Fruit fly (Drosophila melanogaster) whole organism: ENCODE results near the gene CG14881.

ENCODE experiments used
- Dll ChIP-seq: fragments of >200 bp; optimal IDR thresholded peaks from 2 replicates; lab custom pipeline; 2017
- EcR ChIP-seq, 2 experiments: fragments of >200 bp; optimal IDR thresholded peaks; 2 replicates each; lab custom pipeline; 2017; ENCODE audit warnings: missing biosample characterization in 2 of 2, missing genetic modification characterization in 2 of 2, missing genetic modification reagents in 2 of 2
- psq ChIP-seq: fragments of >200 bp; optimal IDR thresholded peaks from 2 replicates; lab custom pipeline; 2017

DNA sequence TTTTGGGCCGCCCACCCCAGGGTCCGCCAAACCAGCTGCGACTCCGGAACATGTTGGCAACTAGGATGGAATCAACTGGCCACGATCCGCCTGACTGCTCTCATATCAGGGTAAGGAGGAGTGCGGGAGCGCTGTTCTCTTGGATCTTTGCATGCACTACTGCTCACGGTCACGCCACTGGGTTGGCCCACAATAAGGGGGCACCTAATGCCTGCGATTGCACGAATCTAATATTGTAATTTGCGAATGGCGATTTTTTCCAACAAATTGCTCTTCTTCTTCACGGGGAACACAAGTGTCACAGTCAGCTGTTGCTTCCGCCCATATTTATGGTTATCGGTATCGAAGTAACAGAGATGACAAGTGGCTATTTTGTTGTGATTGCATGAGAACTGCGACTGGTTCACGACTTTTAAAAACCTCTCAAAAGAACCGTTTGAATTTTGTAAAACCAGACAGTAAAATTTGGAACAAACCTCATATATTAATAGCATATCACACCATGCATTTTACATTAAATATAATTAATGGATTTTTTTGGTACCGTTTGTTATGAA is 6.7 kb downstream of the CG14881 start, which contains the start of gene ema:
- no peak for TF ChIP-seq EcR (GFP tag; optimal IDR thresholded peaks at IDR 0.05; lab: Kevin White, UChicago)
- no peak for TF ChIP-seq psq (lab: Kevin White, UChicago)
- no peak for TF ChIP-seq Dll (lab: Kevin White, UChicago)
